Fruit fly (Drosophila melanogaster): ENCODE results near the gene to.

The to gene

dm6 chr3R:25265589-25266201 lies 25.7 kb downstream of the to start, which contains the start of the genes GlnRS and RIOK2 (continued):
- TF ChIP-seq mld (GFP tag; IDR thresholded peaks at IDR 0.05; ENCODE audit: partially characterized antibody) (peak; percentile 91), CG12219 (GFP tag; optimal IDR thresholded peaks at IDR 0.05) (no peak), twi (tag; optimal IDR thresholded peaks at IDR 0.05) (peak; percentile 28), slbo (GFP tag; IDR thresholded peaks at IDR 0.05) (peak; percentile 43; the same call in 1 of the 2 replicates), Dbx (GFP tag; IDR thresholded peaks at IDR 0.05) (peak; percentile 60; the same call in 2 of the 3 replicates), CG17829 (tag; optimal IDR thresholded peaks at IDR 0.05) (peak; percentile 59), inv (GFP tag; IDR thresholded peaks at IDR 0.05; ENCODE audit: partially characterized antibody) (peak; percentile 94), exex (tag; optimal IDR thresholded peaks at IDR 0.05) (no peak), vnd (GFP tag; IDR thresholded peaks at IDR 0.05; ENCODE audit: partially characterized antibody) (peak; percentile 92), knrl (GFP tag; IDR thresholded peaks at IDR 0.05; ENCODE audit: partially characterized antibody) (peak; percentile 95), Xrp1 (GFP tag; IDR thresholded peaks at IDR 0.05) (0 out of 2 replicates have a peak, but pooled peaks have one; percentile 15), CG10321 (GFP tag; IDR thresholded peaks at IDR 0.05) (no peak), Max (GFP tag; optimal IDR thresholded peaks at IDR 0.05) (peak; percentile 97), CG3407 (GFP tag; optimal IDR thresholded peaks at IDR 0.05) (no peak), unc-4 (GFP tag; IDR thresholded peaks at IDR 0.05; ENCODE audit: partially characterized antibody) (peak; percentile 97), CG15514 (GFP tag; optimal IDR thresholded peaks at IDR 0.05) (peak; percentile 83), p53 (GFP tag; optimal IDR thresholded peaks at IDR 0.05) (peak; percentile 32), zen2 (GFP tag; IDR thresholded peaks at IDR 0.05; ENCODE audit: partially characterized antibody) (peak; percentile 95), CG30020 (tag; optimal IDR thresholded peaks at IDR 0.05) (peak; percentile 94), pfk (GFP tag; optimal IDR thresholded peaks at IDR 0.05) (no peak), kah (GFP tag; optimal IDR thresholded peaks at IDR 0.05) (peak; percentile 44), B-H2 (GFP tag; optimal IDR thresholded peaks at IDR 0.05) (peak; percentile 53), CG4424 (GFP tag; optimal IDR thresholded peaks at IDR 0.05) (no peak), Doc3 (GFP tag; IDR thresholded peaks at IDR 0.05; ENCODE audit: partially characterized antibody) (peak; percentile 92), MBD-R2 (GFP tag; IDR thresholded peaks at IDR 0.05) (peak; percentile 98), CG3995 (GFP tag; optimal IDR thresholded peaks at IDR 0.05) (peak; percentile 50), Hr78 (GFP tag; optimal IDR thresholded peaks at IDR 0.05) (peak in 1 of 2 experiments; percentile 41), nerfin-2 (GFP tag; IDR thresholded peaks at IDR 0.05; ENCODE audit: partially characterized antibody) (peak; percentile 75; the same call in 1 of the 2 replicates), zfh2 (GFP tag; optimal IDR thresholded peaks at IDR 0.05) (peak; percentile 27), CG33213 (GFP tag; optimal IDR thresholded peaks at IDR 0.05) (peak; percentile 54), Sin3A (optimal IDR thresholded peaks at IDR 0.05) (peak; percentile 78), CG1603 (tag; optimal IDR thresholded peaks at IDR 0.05) (peak; percentile 94), CG6683 (GFP tag; optimal IDR thresholded peaks at IDR 0.05) (no peak), E2f2 (GFP tag; IDR thresholded peaks at IDR 0.05) (no peak), CG17186 (GFP tag; optimal IDR thresholded peaks at IDR 0.05) (peak; percentile 77), CG7786 (GFP tag; optimal IDR thresholded peaks at IDR 0.05) (peak; percentile 10), Eip74EF (GFP tag; optimal IDR thresholded peaks at IDR 0.05) (peak in 1 of 2 experiments; percentile 59), fd3F (GFP tag; optimal IDR thresholded peaks at IDR 0.05) (no peak), CG3065 (GFP tag; optimal IDR thresholded peaks at IDR 0.05) (no peak), CG34224 (GFP tag; IDR thresholded peaks at IDR 0.05; ENCODE audit: partially characterized antibody) (peak; percentile 97), dysf (GFP tag; IDR thresholded peaks at IDR 0.05) (no peak), CG14441 (GFP tag; IDR thresholded peaks at IDR 0.05) (no peak), CG2120 (GFP tag; optimal IDR thresholded peaks at IDR 0.05) (peak; percentile 2), cas (GFP tag; IDR thresholded peaks at IDR 0.05) (0 out of 2 replicates have a peak, but pooled peaks have one; percentile 13), Opbp (GFP tag; IDR thresholded peaks at IDR 0.05; ENCODE audit: partially characterized antibody) (peak; percentile 97), CrebB (tag; optimal IDR thresholded peaks at IDR 0.05) (peak; percentile 11), pros (GFP tag; optimal IDR thresholded peaks at IDR 0.05) (no peak)

Data from whole organism, embryonic.